Worm (Caenorhabditis elegans) whole organism, early embryonic: Measurements from ENCODE around the gene B0281.5.

Experiments
- F13C5.2 ChIP-seq: sonication (generic microtip); optimal IDR thresholded peaks from 2 replicates; lab custom pipeline; 2017; ENCODE audit warnings: mild to moderate bottlenecking, missing genetic modification characterization, inconsistent platforms, missing compliant biosample characterization
- aly-1 ChIP-seq: sonication (generic microtip); optimal IDR thresholded peaks from 2 replicates; lab custom pipeline; 2016; ENCODE audit warnings: missing genetic modification characterization, missing compliant biosample characterization
- ama-1 ChIP-seq: fragments of 150-350 bp; optimal IDR thresholded peaks from 2 replicates; lab custom pipeline; 2014
- ceh-13 ChIP-seq: fragments of 200-800 bp; sonication (Bioruptor generic); optimal IDR thresholded peaks from 2 replicates; lab custom pipeline; 2018; ENCODE audit warnings: mild to moderate bottlenecking, missing genetic modification characterization, missing compliant biosample characterization
- hmbx-1 ChIP-seq: sonication (generic microtip); optimal IDR thresholded peaks from 2 replicates; lab custom pipeline; 2016; ENCODE audit warnings: mild to moderate bottlenecking, missing genetic modification characterization, missing compliant biosample characterization
- hmg-4 ChIP-seq: fragments of 200-800 bp; sonication (Bioruptor generic); optimal IDR thresholded peaks from 2 replicates; lab custom pipeline; 2018; ENCODE audit warnings: mild to moderate bottlenecking, missing genetic modification characterization, missing compliant biosample characterization
- sea-1 ChIP-seq: fragments of 200-800 bp; sonication (Bioruptor generic); conservative IDR thresholded peaks from 2 replicates; pipeline ENCODE4 v1.3.6; 2022; ENCODE audit warnings: missing genetic modification characterization, missing compliant biosample characterization
- tbx-11 ChIP-seq: fragments of 200-800 bp; sonication (Bioruptor generic); IDR thresholded peaks from 2 replicates; pipeline ENCODE4 v1.3.6; 2022; ENCODE audit warnings: missing genetic modification characterization, missing compliant biosample characterization
- tbx-37 ChIP-seq: fragments of 200-800 bp; sonication (Bioruptor generic); conservative IDR thresholded peaks from 2 replicates; pipeline ENCODE4 v1.3.6; 2022; ENCODE audit warnings: missing genetic modification reagents, missing genetic modification characterization, missing compliant biosample characterization
- tra-4 ChIP-seq: sonication (generic microtip); optimal IDR thresholded peaks from 2 replicates; lab custom pipeline; 2017; ENCODE audit warnings: missing genetic modification characterization, missing compliant biosample characterization

DNA sequence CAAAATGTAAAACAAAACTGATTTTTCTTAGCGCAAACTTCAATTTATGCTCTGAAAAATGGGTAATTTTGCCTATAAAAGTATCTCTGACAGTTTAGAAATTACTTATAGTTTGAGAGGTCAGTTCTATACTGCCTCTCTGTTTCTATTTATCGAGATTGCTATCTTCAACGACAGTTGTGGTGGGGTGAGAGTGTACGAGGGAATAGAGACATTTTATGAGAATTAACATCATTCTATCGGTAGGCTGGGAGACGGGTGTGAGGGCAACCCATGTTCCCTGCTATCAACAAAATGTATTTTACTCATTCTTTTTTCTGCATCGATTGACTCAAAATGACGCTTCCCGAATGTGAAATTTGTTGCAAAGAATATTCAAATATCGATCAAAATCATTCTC, 19.3 kb upstream of the B0281.5 start, which contains the start of gene ZK1240.3:
- TF ChIP-seq hmbx-1 (tag; lab: Kevin White, UChicago) (no peak), tbx-11 (GFP tag; lab: Robert Waterston, UW) (no peak), tbx-37 (GFP tag; lab: Robert Waterston, UW) (no peak), tra-4 (no peak), hmg-4 (GFP tag; lab: Kevin White, UChicago) (no peak), ama-1 (lab: Kevin White, UChicago) (no peak), ceh-13 (GFP tag; lab: Kevin White, UChicago) (no peak), sea-1 (no peak), F13C5.2 (no peak), aly-1 (tag; lab: Kevin White, UChicago) (no peak)
